Fruit fly (Drosophila melanogaster): ENCODE results near the gene chm.
A peak's percentile ranks its signal among the peaks of the same experiment; 100 is the strongest.

Gene chm

dm6 chr2L:7426326-7427066 is 14.3 kb downstream of the chm start, which contains the start of gene muc (continued):
- TF ChIP-seq D19A (tag; optimal IDR thresholded peaks at IDR 0.05) (peak; percentile 63), CG7372 (GFP tag; IDR thresholded peaks at IDR 0.05) (0 out of 2 replicates have a peak, but pooled peaks have one; percentile 18), CG13287 (GFP tag; IDR thresholded peaks at IDR 0.05; ENCODE audit: partially characterized antibody) (peak; percentile 70), CG6175 (GFP tag; IDR thresholded peaks at IDR 0.05) (no peak), CG10565 (GFP tag; optimal IDR thresholded peaks at IDR 0.05) (no peak), NC2β (GFP tag; optimal IDR thresholded peaks at IDR 0.05) (peak; percentile 21), ewg (GFP tag; optimal IDR thresholded peaks at IDR 0.05) (no peak), Mes4 (GFP tag; optimal IDR thresholded peaks at IDR 0.05) (no peak), stwl (tag; optimal IDR thresholded peaks at IDR 0.05) (peak; percentile 71), CG8388 (GFP tag; optimal IDR thresholded peaks at IDR 0.05) (no peak), bowl (GFP tag; IDR thresholded peaks at IDR 0.05) (no peak), gsb (GFP tag; IDR thresholded peaks at IDR 0.05) (no peak), CG14710 (tag; optimal IDR thresholded peaks at IDR 0.05) (peak; percentile 73), Neu2 (GFP tag; optimal IDR thresholded peaks at IDR 0.05; ENCODE audit: borderline replicate concordance) (no peak), chm (GFP tag; IDR thresholded peaks at IDR 0.05) (peak; percentile 59; the same call in 1 of the 2 replicates), CG14667 (GFP tag; IDR thresholded peaks at IDR 0.05) (no peak), CG30020 (tag; optimal IDR thresholded peaks at IDR 0.05) (peak; percentile 94), CG12299 (tag; optimal IDR thresholded peaks at IDR 0.05) (no peak), Usf (GFP tag; optimal IDR thresholded peaks at IDR 0.05) (no peak), nau (GFP tag; optimal IDR thresholded peaks at IDR 0.05) (no peak), Sox100B (GFP tag; optimal IDR thresholded peaks at IDR 0.05) (no peak), wor (GFP tag; IDR thresholded peaks at IDR 0.05) (no peak), Ssrp (tag; optimal IDR thresholded peaks at IDR 0.05) (peak; percentile 39), ac (GFP tag; optimal IDR thresholded peaks at IDR 0.05) (no peak), gcm2 (GFP tag; optimal IDR thresholded peaks at IDR 0.05) (no peak), Scr (GFP tag; IDR thresholded peaks at IDR 0.05; ENCODE audit: partially characterized antibody) (peak; percentile 75), nerfin-1 (tag; optimal IDR thresholded peaks at IDR 0.05) (peak; percentile 40), CG18011 (GFP tag; optimal IDR thresholded peaks at IDR 0.05) (no peak), gro (GFP tag; optimal IDR thresholded peaks at IDR 0.05) (no peak), Ravus (GFP tag; IDR thresholded peaks at IDR 0.05) (no peak), jumu (GFP tag; optimal IDR thresholded peaks at IDR 0.05) (no peak), Elba2 (GFP tag; optimal IDR thresholded peaks at IDR 0.05) (peak; percentile 92), CG16813 (GFP tag; IDR thresholded peaks at IDR 0.05; ENCODE audit: partially characterized antibody) (peak; percentile 74), NFAT (GFP tag; IDR thresholded peaks at IDR 0.05) (peak; percentile 55; the same call in 1 of the 2 replicates), CG10209 (GFP tag; optimal IDR thresholded peaks at IDR 0.05) (peak; percentile 7), nmo (GFP tag; optimal IDR thresholded peaks at IDR 0.05) (peak; percentile 65), hth (optimal IDR thresholded peaks at IDR 0.05) (no peak), CG6791 (GFP tag; IDR thresholded peaks at IDR 0.05; ENCODE audit: partially characterized antibody) (peak; percentile 74), sc (optimal IDR thresholded peaks at IDR 0.05) (no peak), sc (GFP tag; optimal IDR thresholded peaks at IDR 0.05) (no peak), CG18599 (GFP tag; optimal IDR thresholded peaks at IDR 0.05) (peak; percentile 33), ind (GFP tag; optimal IDR thresholded peaks at IDR 0.05) (peak; percentile 17), CG3726 (GFP tag; IDR thresholded peaks at IDR 0.05) (no peak), CG5180 (GFP tag; optimal IDR thresholded peaks at IDR 0.05) (no peak), zfh1 (GFP tag; IDR thresholded peaks at IDR 0.05) (no peak), CG17802 (tag; optimal IDR thresholded peaks at IDR 0.05) (peak; percentile 79), dati (GFP tag; IDR thresholded peaks at IDR 0.05) (no peak), ci (GFP tag; IDR thresholded peaks at IDR 0.05) (0 out of 3 replicates have a peak, but pooled peaks have one; percentile 29), CG7556 (GFP tag; optimal IDR thresholded peaks at IDR 0.05) (no peak)

All from whole organism, embryonic.